Worm (Caenorhabditis elegans) whole organism, L3 larva: ENCODE measurements around the gene dnj-22.

Source experiments
- R02D3.7 ChIP-seq: fragments of 150-350 bp; optimal IDR thresholded peaks from 2 replicates; lab custom pipeline; 2014; ENCODE audit warnings: missing biosample characterization, missing genetic modification characterization
- ZK546.5 ChIP-seq: sonication (generic microtip); optimal IDR thresholded peaks from 2 replicates; lab custom pipeline; 2017; ENCODE audit warnings: missing biosample characterization, missing genetic modification characterization
- aly-2 ChIP-seq: fragments of 150-350 bp; optimal IDR thresholded peaks from 2 replicates; lab custom pipeline; 2014; ENCODE audit warnings: missing biosample characterization, missing genetic modification characterization
- ceh-16 ChIP-seq: sonication (generic microtip); optimal IDR thresholded peaks from 2 replicates; lab custom pipeline; 2017; ENCODE audit warnings: missing biosample characterization, missing genetic modification characterization
- ceh-28 ChIP-seq: fragments of 150-350 bp; optimal IDR thresholded peaks from 2 replicates; lab custom pipeline; 2014; ENCODE audit warnings: missing biosample characterization, missing genetic modification reagents, missing genetic modification characterization
- ceh-82 ChIP-seq: fragments of 150-350 bp; optimal IDR thresholded peaks from 2 replicates; lab custom pipeline; 2014; ENCODE audit warnings: missing biosample characterization, missing genetic modification characterization
- daf-12 ChIP-seq: fragments of 150-350 bp; optimal IDR thresholded peaks from 2 replicates; lab custom pipeline; 2014; ENCODE audit warnings: missing biosample characterization, missing genetic modification reagents, missing genetic modification characterization
- egl-27 ChIP-seq: sonication (generic microtip); optimal IDR thresholded peaks from 4 replicates; lab custom pipeline; 2017; ENCODE audit warnings: missing biosample characterization, missing genetic modification reagents, missing genetic modification characterization
- elt-1 ChIP-seq: fragments of 150-350 bp; optimal IDR thresholded peaks from 2 replicates; lab custom pipeline; 2014; ENCODE audit warnings: missing biosample characterization, missing genetic modification characterization
- elt-2 ChIP-seq: sonication (generic microtip); optimal IDR thresholded peaks from 2 replicates; lab custom pipeline; 2016; ENCODE audit warnings: missing genetic modification reagents, mild to moderate bottlenecking, missing genetic modification characterization, missing compliant biosample characterization
- elt-3 ChIP-seq, 3 experiments: fragments of 150-350 bp in 1 of 3; sonication (generic microtip) in 2 of 3; optimal IDR thresholded peaks; 2 replicates in 2 of 3; 4 replicates in 1 of 3; lab custom pipeline; 2014 to 2017; ENCODE audit warnings: missing biosample characterization in 3 of 3, missing genetic modification characterization in 3 of 3
- eor-1 ChIP-seq, 2 experiments: fragments of 150-350 bp; optimal IDR thresholded peaks; 2 replicates each; lab custom pipeline; 2014 to 2018; ENCODE audit warnings: missing biosample characterization in 2 of 2, missing genetic modification characterization in 2 of 2
- fkh-10 ChIP-seq: sonication (generic microtip); optimal IDR thresholded peaks from 2 replicates; lab custom pipeline; 2017; ENCODE audit warnings: missing biosample characterization, missing genetic modification reagents, missing genetic modification characterization
- fkh-2 ChIP-seq: fragments of 150-350 bp; optimal IDR thresholded peaks from 2 replicates; lab custom pipeline; 2014; ENCODE audit warnings: missing biosample characterization, missing genetic modification reagents, missing genetic modification characterization
- fos-1 ChIP-seq: fragments of 150-350 bp; optimal IDR thresholded peaks from 2 replicates; lab custom pipeline; 2014; ENCODE audit warnings: missing biosample characterization, missing genetic modification characterization
- hmg-11 ChIP-seq: sonication (generic microtip); optimal IDR thresholded peaks from 2 replicates; lab custom pipeline; 2016; ENCODE audit warnings: missing genetic modification characterization, missing compliant biosample characterization
- jun-1 ChIP-seq: fragments of 150-350 bp; optimal IDR thresholded peaks from 2 replicates; lab custom pipeline; 2014; ENCODE audit warnings: missing biosample characterization, missing genetic modification reagents, missing genetic modification characterization
- lin-15B ChIP-seq: fragments of 150-350 bp; optimal IDR thresholded peaks from 2 replicates; lab custom pipeline; 2014; ENCODE audit warnings: missing biosample characterization, missing genetic modification characterization
- lin-39 ChIP-seq: fragments of 150-350 bp; optimal IDR thresholded peaks from 2 replicates; lab custom pipeline; 2018; ENCODE audit warnings: missing biosample characterization, missing genetic modification reagents, missing genetic modification characterization
- lsy-12 ChIP-seq: sonication (generic microtip); optimal IDR thresholded peaks from 2 replicates; lab custom pipeline; 2016; ENCODE audit warnings: mild to moderate bottlenecking, missing genetic modification characterization, missing compliant biosample characterization
- mdl-1 ChIP-seq: fragments of 150-350 bp; optimal IDR thresholded peaks from 2 replicates; lab custom pipeline; 2014; ENCODE audit warnings: missing biosample characterization, missing genetic modification characterization
- nfya-1 ChIP-seq: sonication (generic microtip); optimal IDR thresholded peaks from 2 replicates; lab custom pipeline; 2017; ENCODE audit warnings: missing genetic modification characterization, mild to moderate bottlenecking, missing compliant biosample characterization, antibody characterized with exemption, moderate library complexity; ENCODE audit not compliant: insufficient read depth
- nhr-11 ChIP-seq: fragments of 150-350 bp; optimal IDR thresholded peaks from 2 replicates; lab custom pipeline; 2014; ENCODE audit warnings: missing biosample characterization, missing genetic modification characterization
- nhr-12 ChIP-seq: fragments of 150-350 bp; optimal IDR thresholded peaks from 2 replicates; lab custom pipeline; 2014; ENCODE audit warnings: missing biosample characterization, missing genetic modification characterization
- nhr-237 ChIP-seq: fragments of 150-350 bp; optimal IDR thresholded peaks from 2 replicates; lab custom pipeline; 2014; ENCODE audit warnings: missing biosample characterization, missing genetic modification characterization
- nhr-25 ChIP-seq: sonication (generic microtip); optimal IDR thresholded peaks from 2 replicates; lab custom pipeline; 2017; ENCODE audit warnings: missing biosample characterization, missing genetic modification characterization
- nhr-28 ChIP-seq: fragments of 150-350 bp; optimal IDR thresholded peaks from 2 replicates; lab custom pipeline; 2014; ENCODE audit warnings: missing biosample characterization, missing genetic modification characterization
- nhr-43 ChIP-seq: sonication (generic microtip); optimal IDR thresholded peaks from 2 replicates; lab custom pipeline; 2016; ENCODE audit warnings: mild to moderate bottlenecking, missing genetic modification characterization, missing compliant biosample characterization; ENCODE audit not compliant: poor library complexity, severe bottlenecking
- nhr-67 ChIP-seq: fragments of 150-350 bp; optimal IDR thresholded peaks from 2 replicates; lab custom pipeline; 2014; ENCODE audit warnings: missing biosample characterization, missing genetic modification characterization
- nhr-76 ChIP-seq: fragments of 150-350 bp; sonication (generic microtip); optimal IDR thresholded peaks from 5 replicates; lab custom pipeline; 2014; ENCODE audit warnings: missing biosample characterization, missing genetic modification characterization
- pha-4 ChIP-seq: fragments of 150-350 bp; optimal IDR thresholded peaks from 2 replicates; lab custom pipeline; 2014; ENCODE audit warnings: missing biosample characterization, missing genetic modification reagents, missing genetic modification characterization
- pqm-1 ChIP-seq: fragments of 150-350 bp; optimal IDR thresholded peaks from 2 replicates; lab custom pipeline; 2017; ENCODE audit warnings: missing biosample characterization, missing genetic modification characterization, inconsistent platforms
- sea-2 ChIP-seq: fragments of 150-350 bp; sonication (generic microtip); optimal IDR thresholded peaks from 4 replicates; lab custom pipeline; 2014; ENCODE audit warnings: missing biosample characterization, missing genetic modification reagents, missing genetic modification characterization
- snpc-4 ChIP-seq: fragments of 150-350 bp; optimal IDR thresholded peaks from 2 replicates; lab custom pipeline; 2014; ENCODE audit warnings: missing biosample characterization, missing genetic modification characterization
- unc-39 ChIP-seq: sonication (generic microtip); optimal IDR thresholded peaks from 4 replicates; lab custom pipeline; 2017; ENCODE audit warnings: missing biosample characterization, missing genetic modification characterization
- unc-62 ChIP-seq: fragments of 150-350 bp; sonication (generic microtip); optimal IDR thresholded peaks from 4 replicates; lab custom pipeline; 2014; ENCODE audit warnings: missing biosample characterization, missing genetic modification reagents, missing genetic modification characterization
- zag-1 ChIP-seq: fragments of 150-350 bp; optimal IDR thresholded peaks from 2 replicates; lab custom pipeline; 2014; ENCODE audit warnings: missing biosample characterization, missing genetic modification characterization
- ztf-11 ChIP-seq: fragments of 150-350 bp; optimal IDR thresholded peaks from 2 replicates; lab custom pipeline; 2014; ENCODE audit warnings: missing biosample characterization, missing genetic modification characterization

dnj-22 gene

ce11 chrV:8481274-8481673 is 19.4 kb upstream of the dnj-22 start:
- no peak for TF ChIP-seq mdl-1
- no peak for TF ChIP-seq snpc-4
- TF ChIP-seq nhr-76 (tag; lab: Kevin White, UChicago): no peak
- TF ChIP-seq hmg-11 (tag; lab: Kevin White, UChicago): no peak
- TF ChIP-seq lin-39 (tag; lab: Kevin White, UChicago): no peak

ce11 chrV:8470906-8471305 is 9.0 kb upstream of the dnj-22 start, which contains the start of gene gplb-1:
TSS of gene gplb-1 (minus strand) at chrV:8471242.
- TF ChIP-seq ceh-82 (tag; lab: Kevin White, UChicago): no peak
- TF ChIP-seq nhr-11 (tag; lab: Kevin White, UChicago): no peak
- no peak for TF ChIP-seq pha-4 (tag; lab: Kevin White, UChicago)
- TF ChIP-seq nhr-28 (tag; lab: Kevin White, UChicago): no peak
- no peak for TF ChIP-seq nhr-43 (tag; lab: Kevin White, UChicago)
- TF ChIP-seq ztf-11 (tag; lab: Kevin White, UChicago): no peak
- TF ChIP-seq lsy-12 (tag; lab: Kevin White, UChicago): no peak
- no peak for TF ChIP-seq lin-39 (tag; lab: Kevin White, UChicago)
- TF ChIP-seq R02D3.7 (tag; lab: Kevin White, UChicago): no peak
- TF ChIP-seq zag-1: no peak
- TF ChIP-seq nhr-76 (tag; lab: Kevin White, UChicago): no peak
- no peak for TF ChIP-seq fkh-2 (tag; lab: Kevin White, UChicago)
- no peak for TF ChIP-seq ceh-28 (tag; lab: Kevin White, UChicago)
- TF ChIP-seq nhr-237 (tag; lab: Kevin White, UChicago): no peak
- no peak for TF ChIP-seq nhr-67 (tag; lab: Kevin White, UChicago)
- no peak for TF ChIP-seq sea-2 (GFP tag; lab: Kevin White, UChicago)
- no peak for TF ChIP-seq ZK546.5 (tag; lab: Kevin White, UChicago)
- TF ChIP-seq unc-39 (tag; lab: Kevin White, UChicago): no peak

ce11 chrV:8468740-8469139 is 6.8 kb upstream of the dnj-22 start, which contains the start of gene phf-30:
TSS of gene phf-30 (plus strand) at chrV:8469040.
- TF ChIP-seq pqm-1 (tag; lab: Kevin White, UChicago): no peak
- TF ChIP-seq pha-4 (tag; lab: Kevin White, UChicago): no peak
- no peak for TF ChIP-seq fkh-2 (tag; lab: Kevin White, UChicago)
- no peak for TF ChIP-seq elt-2 (tag; lab: Kevin White, UChicago)
- TF ChIP-seq nhr-12 (tag; lab: Kevin White, UChicago): no peak
- no peak for TF ChIP-seq lin-39 (tag; lab: Kevin White, UChicago)
- TF ChIP-seq nfya-1 (tag; lab: Kevin White, UChicago): no peak
- no peak for TF ChIP-seq ceh-16 (tag; lab: Kevin White, UChicago)
- no peak for TF ChIP-seq nhr-11 (tag; lab: Kevin White, UChicago)
- TF ChIP-seq nhr-28 (tag; lab: Kevin White, UChicago): no peak
- no peak for TF ChIP-seq nhr-43 (tag; lab: Kevin White, UChicago)
- no peak for TF ChIP-seq lsy-12 (tag; lab: Kevin White, UChicago)
- no peak for TF ChIP-seq unc-62 (GFP tag; lab: Kevin White, UChicago)
- TF ChIP-seq fos-1 (tag; lab: Kevin White, UChicago): no peak
- no peak for TF ChIP-seq nhr-25

- TF ChIP-seq ZK546.5 (tag; lab: Kevin White, UChicago) (no peak), lin-15B (tag; lab: Kevin White, UChicago) (no peak), elt-3 (tag; optimal IDR thresholded peaks at IDR 0.05; lab: Kevin White, UChicago) (no peak), ztf-11 (tag; lab: Kevin White, UChicago) (no peak), aly-2 (no peak)
Measured at ce11 chrV:8467031-8467430, 5.1 kb upstream of the dnj-22 start, which contains the start of gene mrpl-4. TSS of gene mrpl-4 (plus strand) at chrV:8467265.

ce11 chrV:8465386-8465785 is 3.5 kb upstream of the dnj-22 start, which contains the start of gene mrps-2:
TSS of gene mrps-2 (plus strand) at chrV:8465686.
- TF ChIP-seq daf-12 (tag; lab: Kevin White, UChicago) (no peak), fkh-10 (GFP tag; lab: Kevin White, UChicago) (no peak), egl-27 (tag; lab: Kevin White, UChicago) (no peak), nhr-11 (tag; lab: Kevin White, UChicago) (no peak), zag-1 (no peak), lin-39 (tag; lab: Kevin White, UChicago) (no peak), ceh-28 (tag; lab: Kevin White, UChicago) (no peak), nhr-43 (tag; lab: Kevin White, UChicago) (no peak), eor-1 (tag; optimal IDR thresholded peaks at IDR 0.05; lab: Kevin White, UChicago) (no peak), hmg-11 (tag; lab: Kevin White, UChicago) (no peak), elt-1 (tag; lab: Kevin White, UChicago) (no peak), nhr-12 (tag; lab: Kevin White, UChicago) (no peak), jun-1 (no peak), ceh-82 (tag; lab: Kevin White, UChicago) (no peak), sea-2 (GFP tag; lab: Kevin White, UChicago) (no peak)
